Worm (Caenorhabditis elegans): ENCODE results near the gene B0410.1.

- TF ChIP-seq rcor-1 (GFP tag; IDR thresholded peaks at IDR 0.05), result no peak
- TF ChIP-seq hmg-1.2 (GFP tag; IDR thresholded peaks at IDR 0.05), result no peak
- TF ChIP-seq die-1 (tag; optimal IDR thresholded peaks at IDR 0.05), result no peak
- no peak for TF ChIP-seq bed-2 (GFP tag; IDR thresholded peaks at IDR 0.05)
Measured at ce11 chrX:2903715-2904419, 9.5 kb downstream of the B0410.1 start.

All from whole organism, young adult.